Worm (Caenorhabditis elegans) whole organism, L1 larva: Measurements from ENCODE around the gene dat-1.
A peak's percentile ranks its signal among the peaks of the same experiment; 100 is the strongest.

Experiments
- ceh-82 ChIP-seq, 3 experiments: fragments of 150-350 bp in 1 of 3; sonication (generic microtip) in 2 of 3; optimal IDR thresholded peaks; 2 replicates each; lab custom pipeline; 2014 to 2017; ENCODE audit warnings: missing biosample characterization in 3 of 3, missing genetic modification characterization in 3 of 3
- elt-2 ChIP-seq: sonication (generic microtip); optimal IDR thresholded peaks from 2 replicates; lab custom pipeline; 2016; ENCODE audit warnings: missing genetic modification characterization, mild to moderate bottlenecking, inconsistent platforms, missing compliant biosample characterization, missing genetic modification reagents
- jun-1 ChIP-seq: fragments of 150-350 bp; optimal IDR thresholded peaks from 2 replicates; lab custom pipeline; 2014; ENCODE audit warnings: missing biosample characterization, missing genetic modification reagents, missing genetic modification characterization
- lin-39 ChIP-seq: fragments of 150-350 bp; optimal IDR thresholded peaks from 2 replicates; lab custom pipeline; 2014; ENCODE audit warnings: missing biosample characterization, missing genetic modification reagents, missing genetic modification characterization
- lsy-2 ChIP-seq, 2 experiments: fragments of 150-350 bp; optimal IDR thresholded peaks; 2 replicates each; lab custom pipeline; 2014; ENCODE audit warnings: missing biosample characterization in 2 of 2, missing genetic modification characterization in 2 of 2
- pax-3 ChIP-seq: fragments of 200-800 bp; sonication (Bioruptor generic); optimal IDR thresholded peaks from 2 replicates; lab custom pipeline; 2018; ENCODE audit warnings: mild to moderate bottlenecking, missing genetic modification characterization, moderate library complexity, missing compliant biosample characterization
- unc-62 ChIP-seq: fragments of 150-350 bp; optimal IDR thresholded peaks from 2 replicates; lab custom pipeline; 2014; ENCODE audit warnings: missing biosample characterization, missing genetic modification reagents, missing genetic modification characterization
- unc-86 ChIP-seq: sonication (generic microtip); optimal IDR thresholded peaks from 2 replicates; lab custom pipeline; 2016; ENCODE audit warnings: missing genetic modification characterization, missing compliant biosample characterization

ce11 chrIII:9271389-9271918 lies 28.7 kb downstream of the dat-1 start:
- no peak for TF ChIP-seq elt-2
- TF ChIP-seq lsy-2 (tag; optimal IDR thresholded peaks at IDR 0.05; lab: Kevin White, UChicago): no peak
- no peak for TF ChIP-seq jun-1 (tag; lab: Kevin White, UChicago)
- no peak for TF ChIP-seq unc-62 (GFP tag; lab: Kevin White, UChicago)
- no peak for TF ChIP-seq lin-39
- no peak for TF ChIP-seq unc-86
- peak in 1 of 3 experiments; percentile 23 for TF ChIP-seq ceh-82 (tag; optimal IDR thresholded peaks at IDR 0.05; lab: Kevin White, UChicago)
- TF ChIP-seq pax-3 (tag; lab: Kevin White, UChicago): no peak
